Worm (Caenorhabditis elegans): ENCODE measurements around the gene dsb-1.

- TF ChIP-seq W03F9.2 (tag; optimal IDR thresholded peaks at IDR 0.05) (no peak), him-1 (tag; optimal IDR thresholded peaks at IDR 0.05) (no peak)
Observed at ce11 chrIV:12399983-12400382, 8.7 kb upstream of the dsb-1 start.
